Worm (Caenorhabditis elegans) whole organism, early embryonic: Measurements from ENCODE around the gene Y22D7AL.4.
A peak's percentile ranks its signal among the peaks of the same experiment; 100 is the strongest.

Source experiments
- B0310.2 ChIP-seq: sonication (generic microtip); optimal IDR thresholded peaks from 2 replicates; lab custom pipeline; 2016; ENCODE audit warnings: mild to moderate bottlenecking, missing genetic modification characterization, missing compliant biosample characterization
- aly-1 ChIP-seq: sonication (generic microtip); optimal IDR thresholded peaks from 2 replicates; lab custom pipeline; 2016; ENCODE audit warnings: missing genetic modification characterization, missing compliant biosample characterization
- ama-1 ChIP-seq: fragments of 150-350 bp; optimal IDR thresholded peaks from 2 replicates; lab custom pipeline; 2014
- ceh-13 ChIP-seq: fragments of 200-800 bp; sonication (Bioruptor generic); optimal IDR thresholded peaks from 2 replicates; lab custom pipeline; 2018; ENCODE audit warnings: mild to moderate bottlenecking, missing genetic modification characterization, missing compliant biosample characterization
- ets-7 ChIP-seq: sonication (generic microtip); optimal IDR thresholded peaks from 2 replicates; lab custom pipeline; 2016; ENCODE audit warnings: missing genotype, missing genetic modification characterization, missing compliant biosample characterization
- flt-1 ChIP-seq: fragments of 200-800 bp; sonication (Bioruptor generic); IDR thresholded peaks from 2 replicates; pipeline ENCODE4 v1.3.6; 2022; ENCODE audit warnings: missing genetic modification characterization, missing compliant biosample characterization
- pes-1 ChIP-seq: fragments of 200-800 bp; sonication (Bioruptor generic); IDR thresholded peaks from 2 replicates; pipeline ENCODE4 v1.3.6; 2022; ENCODE audit warnings: missing genetic modification reagents, missing genetic modification characterization, missing compliant biosample characterization
- scrt-1 ChIP-seq: fragments of 200-800 bp; sonication (Bioruptor generic); IDR thresholded peaks from 2 replicates; pipeline ENCODE4 v1.3.6; 2022; ENCODE audit warnings: missing genetic modification characterization, missing compliant biosample characterization
- tbx-37 ChIP-seq: fragments of 200-800 bp; sonication (Bioruptor generic); conservative IDR thresholded peaks from 2 replicates; pipeline ENCODE4 v1.3.6; 2022; ENCODE audit warnings: missing genetic modification reagents, missing genetic modification characterization, missing compliant biosample characterization

DNA sequence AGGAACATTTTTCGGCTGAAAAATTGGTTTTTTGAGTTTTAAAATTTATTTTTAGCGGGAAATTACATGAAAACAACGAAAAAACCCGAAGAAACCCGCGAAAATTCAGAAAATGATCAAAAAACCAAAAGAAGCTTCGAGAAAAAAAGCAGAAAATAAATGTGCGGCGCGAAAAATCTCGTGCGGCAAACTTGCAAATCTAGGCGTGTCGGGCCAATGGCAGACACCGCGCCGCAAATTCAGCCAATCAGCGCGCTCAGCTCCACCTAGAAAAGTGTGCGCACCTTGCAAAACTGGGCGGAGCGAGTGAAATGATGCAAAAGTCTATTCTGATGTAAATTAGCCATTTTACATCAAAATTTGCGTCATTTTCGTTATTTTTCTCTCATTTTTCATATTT, 7.5 kb upstream of the Y22D7AL.4 start, which contains the start of gene Y22D7AL.10:
- TF ChIP-seq ama-1 (lab: Kevin White, UChicago) (no peak), flt-1 (GFP tag; lab: Robert Waterston, UW) (peak; percentile 67), B0310.2 (tag; lab: Kevin White, UChicago) (peak; percentile 44), scrt-1 (GFP tag; lab: Robert Waterston, UW) (peak; percentile 77), tbx-37 (GFP tag; lab: Robert Waterston, UW) (peak; percentile 25; the same call in 1 of the 2 replicates), ceh-13 (GFP tag; lab: Kevin White, UChicago) (peak; percentile 68), ets-7 (peak; percentile 68), pes-1 (peak; percentile 83), aly-1 (tag; lab: Kevin White, UChicago) (peak; percentile 41)
